Fruit fly (Drosophila melanogaster): ENCODE data around the gene CG32137.
A peak's percentile ranks its signal among the peaks of the same experiment; 100 is the strongest.

dm6 chr3L:14005627-14006287 lies 66.7 kb downstream of the CG32137 start:
- no peak for TF ChIP-seq Clk (GFP tag; optimal IDR thresholded peaks at IDR 0.05)
- no peak for TF ChIP-seq CG1620 (GFP tag; optimal IDR thresholded peaks at IDR 0.05)
- peak; percentile 79 for TF ChIP-seq cic (GFP tag; optimal IDR thresholded peaks at IDR 0.05)
- no peak for TF ChIP-seq Crg-1 (GFP tag; optimal IDR thresholded peaks at IDR 0.05)
- TF ChIP-seq toe (GFP tag; optimal IDR thresholded peaks at IDR 0.05) = no peak
- TF ChIP-seq tj (GFP tag; optimal IDR thresholded peaks at IDR 0.05) = peak; percentile 55
- no peak for TF ChIP-seq cnc (optimal IDR thresholded peaks at IDR 0.05)
- TF ChIP-seq Mnt (GFP tag; optimal IDR thresholded peaks at IDR 0.05) = peak; percentile 57
- TF ChIP-seq kay (GFP tag; ENCODE audit: borderline replicate concordance) = peak; percentile 89
- TF ChIP-seq CG5204 (GFP tag; optimal IDR thresholded peaks at IDR 0.05) = no peak
- no peak for TF ChIP-seq Hr96 (GFP tag; optimal IDR thresholded peaks at IDR 0.05)
- no peak for TF ChIP-seq pad (GFP tag; optimal IDR thresholded peaks at IDR 0.05)
- no peak for TF ChIP-seq bab1 (GFP tag; optimal IDR thresholded peaks at IDR 0.05)
- no peak for TF ChIP-seq CG11617 (GFP tag; optimal IDR thresholded peaks at IDR 0.05)

Measured in whole organism, adult.